Worm (Caenorhabditis elegans) whole organism, young adult: ENCODE measurements around the gene kars-1.
"Not testable (repeated sequence)": the region's sequence is repeated elsewhere in the genome, so short reads cannot be mapped to it uniquely, and the experiment has no call there.

Source experiments
- C06A6.2 ChIP-seq: fragments of 200-800 bp; sonication (Bioruptor generic); conservative IDR thresholded peaks from 2 replicates; pipeline ENCODE4 v1.3.6; 2022; ENCODE audit warnings: missing genetic modification characterization, missing compliant biosample characterization
- D2030.7 ChIP-seq: fragments of 200-800 bp; sonication (Bioruptor generic); IDR thresholded peaks from 2 replicates; pipeline ENCODE4 v1.3.6; 2022; ENCODE audit warnings: missing genetic modification reagents, missing genetic modification characterization, missing compliant biosample characterization
- F10E7.11 ChIP-seq: sonication (generic microtip); optimal IDR thresholded peaks from 2 replicates; lab custom pipeline; 2017; ENCODE audit warnings: mild to moderate bottlenecking, missing genetic modification characterization, moderate library complexity, missing compliant biosample characterization
- F33H1.4 ChIP-seq: fragments of 200-800 bp; sonication (Bioruptor generic); IDR thresholded peaks from 2 replicates; pipeline ENCODE4 v1.3.6; 2022; ENCODE audit warnings: missing genetic modification reagents, missing genetic modification characterization, missing compliant biosample characterization
- F57C9.4 ChIP-seq: sonication (generic microtip); optimal IDR thresholded peaks from 2 replicates; lab custom pipeline; 2017; ENCODE audit warnings: mild to moderate bottlenecking, missing genetic modification characterization, missing compliant biosample characterization
- attf-3 ChIP-seq: fragments of 200-800 bp; sonication (Bioruptor generic); conservative IDR thresholded peaks from 2 replicates; pipeline ENCODE4 v1.3.6; 2022; ENCODE audit warnings: missing genetic modification reagents, missing genetic modification characterization, missing compliant biosample characterization
- attf-5 ChIP-seq: fragments of 200-800 bp; sonication (Bioruptor generic); optimal IDR thresholded peaks from 2 replicates; lab custom pipeline; 2018; ENCODE audit warnings: mild to moderate bottlenecking, missing genetic modification characterization, missing compliant biosample characterization
- ceh-58 ChIP-seq: fragments of 200-800 bp; sonication (Bioruptor generic); IDR thresholded peaks from 2 replicates; pipeline ENCODE4 v1.3.6; 2022; ENCODE audit warnings: missing genetic modification characterization, missing compliant biosample characterization
- ceh-79 ChIP-seq: sonication (generic microtip); optimal IDR thresholded peaks from 2 replicates; lab custom pipeline; 2017; ENCODE audit warnings: mild to moderate bottlenecking, missing genetic modification characterization, missing compliant biosample characterization
- dpl-1 ChIP-seq: fragments of 150-350 bp; optimal IDR thresholded peaks from 2 replicates; lab custom pipeline; 2014; ENCODE audit warnings: missing biosample characterization, missing genetic modification reagents, missing genetic modification characterization
- egl-44 ChIP-seq: fragments of 200-800 bp; sonication (Bioruptor generic); IDR thresholded peaks from 2 replicates; pipeline ENCODE4 v1.3.6; 2022; ENCODE audit warnings: missing genetic modification reagents, missing genetic modification characterization, missing compliant biosample characterization
- hlh-12 ChIP-seq: sonication (generic microtip); optimal IDR thresholded peaks from 2 replicates; lab custom pipeline; 2016; ENCODE audit warnings: missing genetic modification characterization, missing compliant biosample characterization
- hmg-1.2 ChIP-seq: fragments of 200-800 bp; sonication (Bioruptor generic); IDR thresholded peaks from 2 replicates; pipeline ENCODE4 v1.3.6; 2022; ENCODE audit warnings: missing genetic modification reagents, missing genetic modification characterization, missing compliant biosample characterization
- lin-26 ChIP-seq: fragments of 200-800 bp; sonication (Bioruptor generic); IDR thresholded peaks from 2 replicates; pipeline ENCODE4 v1.3.6; 2022; ENCODE audit warnings: missing genetic modification reagents, missing genetic modification characterization, missing compliant biosample characterization
- lin-35 ChIP-seq, 3 experiments: fragments of 150-350 bp in 2 of 3; sonication (generic microtip) in 1 of 3; optimal IDR thresholded peaks; 2 replicates each; lab custom pipeline; 2014 to 2018; ENCODE audit warnings: missing biosample characterization in 3 of 3, missing genetic modification characterization in 3 of 3, missing genetic modification reagents in 3 of 3
- lsy-27 ChIP-seq: sonication (generic microtip); optimal IDR thresholded peaks from 2 replicates; lab custom pipeline; 2017; ENCODE audit warnings: missing genetic modification characterization, mild to moderate bottlenecking, missing compliant biosample characterization, antibody characterized with exemption, missing genotype, borderline replicate concordance; ENCODE audit not compliant: insufficient read depth
- madf-6 ChIP-seq: fragments of 200-800 bp; sonication (Bioruptor generic); IDR thresholded peaks from 2 replicates; pipeline ENCODE4 v1.3.6; 2022; ENCODE audit warnings: missing genetic modification reagents, missing genetic modification characterization, missing compliant biosample characterization
- madf-8 ChIP-seq: fragments of 200-800 bp; sonication (Bioruptor generic); conservative IDR thresholded peaks from 2 replicates; pipeline ENCODE4 v1.3.6; 2022; ENCODE audit warnings: missing genetic modification reagents, missing genetic modification characterization, missing compliant biosample characterization
- mel-28 ChIP-seq: sonication (generic microtip); optimal IDR thresholded peaks from 2 replicates; lab custom pipeline; 2016; ENCODE audit warnings: borderline replicate concordance, mild to moderate bottlenecking, missing genetic modification characterization, missing compliant biosample characterization
- mes-4 ChIP-seq: sonication (generic microtip); optimal IDR thresholded peaks from 2 replicates; lab custom pipeline; 2016; ENCODE audit warnings: missing genotype, missing genetic modification characterization, missing compliant biosample characterization
- nfyb-1 ChIP-seq: fragments of 200-800 bp; sonication (Bioruptor generic); IDR thresholded peaks from 2 replicates; pipeline ENCODE4 v1.3.6; 2022; ENCODE audit warnings: missing genetic modification reagents, missing genetic modification characterization, missing compliant biosample characterization
- nhr-90 ChIP-seq: sonication (generic microtip); optimal IDR thresholded peaks from 2 replicates; lab custom pipeline; 2016; ENCODE audit warnings: missing genotype, mild to moderate bottlenecking, missing genetic modification characterization, missing compliant biosample characterization
- pbrm-1 ChIP-seq: fragments of 200-800 bp; sonication (Bioruptor generic); IDR thresholded peaks from 2 replicates; pipeline ENCODE4 v1.3.6; 2022; ENCODE audit warnings: missing genetic modification reagents, missing genetic modification characterization, missing compliant biosample characterization
- rec-8 ChIP-seq, 2 experiments: sonication (generic microtip); optimal IDR thresholded peaks; 2 replicates each; lab custom pipeline; 2016; ENCODE audit warnings: mild to moderate bottlenecking in 2 of 2, missing genetic modification characterization in 2 of 2, missing genetic modification reagents in 2 of 2, missing genotype in 2 of 2, missing biosample characterization in 1 of 2, missing compliant biosample characterization in 1 of 2, moderate library complexity in 1 of 2
- rpc-1 ChIP-seq, 2 experiments: fragments of 150-350 bp in 1 of 2; sonication (generic microtip) in 1 of 2; optimal IDR thresholded peaks; 2 replicates each; lab custom pipeline; 2014 to 2018; ENCODE audit warnings: missing biosample characterization in 1 of 2, missing genetic modification characterization in 1 of 2, missing genetic modification reagents in 1 of 2, missing genotype in 1 of 2
- snpc-1.3 ChIP-seq: sonication (generic microtip); optimal IDR thresholded peaks from 2 replicates; lab custom pipeline; 2017; ENCODE audit warnings: missing genetic modification characterization, mild to moderate bottlenecking, missing compliant biosample characterization, antibody characterized with exemption, moderate library complexity, missing genotype, missing genetic modification reagents; ENCODE audit not compliant: insufficient read depth
- sptf-2 ChIP-seq: fragments of 200-800 bp; sonication (Bioruptor generic); optimal IDR thresholded peaks from 2 replicates; lab custom pipeline; 2018; ENCODE audit warnings: mild to moderate bottlenecking, missing genetic modification characterization, missing compliant biosample characterization
- tbp1 ChIP-seq: fragments of 200-800 bp; sonication (Bioruptor generic); optimal IDR thresholded peaks from 2 replicates; lab custom pipeline; 2018; ENCODE audit warnings: mild to moderate bottlenecking, missing genetic modification characterization, missing compliant biosample characterization
- zfh-2 ChIP-seq: fragments of 200-800 bp; sonication (Bioruptor generic); conservative IDR thresholded peaks from 2 replicates; pipeline ENCODE4 v1.3.6; 2022; ENCODE audit warnings: missing genetic modification reagents, missing genetic modification characterization, missing compliant biosample characterization
- ztf-22 ChIP-seq: fragments of 200-800 bp; sonication (Bioruptor generic); optimal IDR thresholded peaks from 2 replicates; lab custom pipeline; 2018; ENCODE audit warnings: mild to moderate bottlenecking, missing genetic modification characterization, moderate library complexity, missing compliant biosample characterization

Gene kars-1

DNA sequence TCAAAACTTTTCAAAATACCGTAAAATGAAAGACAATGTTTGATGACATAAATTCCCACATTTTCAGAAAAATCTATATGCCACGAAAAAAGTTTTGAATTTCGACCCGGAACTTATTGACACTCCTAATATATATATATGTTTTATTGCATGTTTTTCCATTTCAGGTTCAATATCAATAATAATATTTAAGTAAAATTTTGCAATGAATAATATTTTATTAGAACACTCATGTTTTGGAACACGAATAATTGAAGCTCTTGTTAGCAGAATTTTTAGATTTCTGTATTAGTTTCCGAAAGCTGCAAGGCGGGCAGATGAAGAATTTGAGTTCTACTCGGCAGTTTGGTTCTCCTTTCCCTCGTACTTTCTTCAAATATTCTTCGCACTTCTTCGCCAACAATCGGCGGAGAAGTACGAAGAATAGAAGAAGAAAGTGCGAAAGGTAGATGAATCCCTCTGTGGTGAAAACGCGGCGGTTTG, 21.2 kb upstream of the kars-1 start, which contains the start of gene T02G5.3:
Gene T02G5.3 (plus strand): TSS at position 51 of the 483 bp plus-strand sequence.
- TF ChIP-seq lsy-27 (tag; lab: Kevin White, UChicago) (no peak), F33H1.4 (GFP tag; lab: Robert Waterston, UW) (no peak), pbrm-1 (GFP tag; lab: Robert Waterston, UW) (no peak), nhr-90 (no peak), C06A6.2 (GFP tag; lab: Robert Waterston, UW) (no peak), tbp1 (no peak), F10E7.11 (tag; lab: Kevin White, UChicago) (no peak), hlh-12 (tag; lab: Kevin White, UChicago) (no peak), attf-3 (GFP tag; lab: Robert Waterston, UW) (no peak), snpc-1.3 (no peak), rec-8 (tag; optimal IDR thresholded peaks at IDR 0.05; lab: Kevin White, UChicago) (no peak)

DNA sequence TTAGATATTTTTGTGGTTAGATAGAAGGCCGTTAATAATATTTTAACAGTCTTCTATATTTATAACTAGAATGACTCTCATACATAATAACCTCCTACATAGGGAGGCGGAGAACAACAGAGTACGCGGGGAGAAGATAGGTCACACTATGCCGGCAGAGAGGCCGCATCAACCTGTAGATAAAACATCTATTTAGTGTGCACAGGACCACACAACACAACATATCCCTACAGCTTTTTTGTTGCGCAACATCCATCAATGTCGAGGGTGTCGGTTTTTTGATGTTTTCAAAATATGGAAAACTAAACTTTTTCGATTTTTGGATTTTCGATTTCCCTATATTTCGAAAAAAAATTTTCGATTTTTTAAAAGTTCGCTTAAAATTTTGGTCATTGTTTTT, 18.6 kb upstream of the kars-1 start:
- TF ChIP-seq lin-26: no peak
- TF ChIP-seq ztf-22 (GFP tag; lab: Kevin White, UChicago): no peak
- no peak for TF ChIP-seq D2030.7 (GFP tag; lab: Robert Waterston, UW)
- TF ChIP-seq nfyb-1: no peak
- no peak for TF ChIP-seq ceh-79 (tag; lab: Kevin White, UChicago)
- TF ChIP-seq dpl-1 (GFP tag; lab: Kevin White, UChicago): no peak
- TF ChIP-seq sptf-2: no peak
- no peak for TF ChIP-seq mel-28 (tag; lab: Kevin White, UChicago)

DNA sequence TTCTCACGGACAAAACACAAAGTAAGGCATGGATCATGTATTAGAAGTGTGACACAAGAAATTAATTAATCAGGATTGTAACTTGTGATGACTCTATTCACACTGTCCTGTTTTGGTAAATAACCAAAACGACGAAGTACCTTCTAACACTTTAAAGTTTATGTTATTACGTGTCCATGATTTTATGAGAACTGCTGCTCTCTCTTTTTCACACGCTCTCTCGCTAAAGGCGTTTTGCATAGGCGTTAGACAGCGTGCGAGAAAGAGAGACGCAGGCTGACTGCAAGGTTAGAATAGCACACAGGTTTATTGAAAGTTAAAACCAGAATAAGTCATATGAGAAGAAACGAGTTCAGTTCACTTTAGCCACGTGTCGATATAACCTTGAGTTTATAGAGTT, 17.9 kb upstream of the kars-1 start:
- TF ChIP-seq rpc-1 (optimal IDR thresholded peaks at IDR 0.05; lab: Kevin White, UChicago): no peak
- no peak for TF ChIP-seq rpc-1 (tag; optimal IDR thresholded peaks at IDR 0.05; lab: Kevin White, UChicago)
- TF ChIP-seq egl-44 (GFP tag; lab: Robert Waterston, UW): no peak
- TF ChIP-seq F57C9.4: no peak
- TF ChIP-seq mel-28 (tag; lab: Kevin White, UChicago): no peak
- TF ChIP-seq hmg-1.2 (GFP tag; lab: Robert Waterston, UW): peak; percentile 84
- no peak for TF ChIP-seq zfh-2
- TF ChIP-seq lin-35 (GFP tag; optimal IDR thresholded peaks at IDR 0.05; lab: Kevin White, UChicago): no peak

DNA sequence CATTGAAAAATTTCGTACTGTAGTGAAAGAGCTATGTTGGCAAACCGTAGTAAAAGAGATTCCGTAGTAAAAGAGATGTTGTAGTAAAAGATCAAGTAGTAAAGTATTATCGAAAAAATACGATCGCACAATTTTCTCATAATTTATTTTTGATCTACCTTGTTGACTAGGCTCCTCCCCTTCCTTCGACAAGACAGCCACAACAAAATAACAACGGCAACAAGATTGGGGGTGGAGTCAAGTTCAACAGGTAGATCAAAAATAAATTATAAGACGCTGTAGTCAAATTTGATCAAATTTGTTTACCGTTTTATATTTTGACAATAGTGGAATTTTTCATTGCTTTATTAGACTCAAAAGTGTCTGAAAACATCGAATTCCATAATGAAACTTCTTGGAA, 16.1 kb upstream of the kars-1 start:
- TF ChIP-seq madf-8 (GFP tag; lab: Robert Waterston, UW): peak; percentile 54
- peak; percentile 73 for TF ChIP-seq madf-6 (GFP tag; lab: Robert Waterston, UW)

DNA sequence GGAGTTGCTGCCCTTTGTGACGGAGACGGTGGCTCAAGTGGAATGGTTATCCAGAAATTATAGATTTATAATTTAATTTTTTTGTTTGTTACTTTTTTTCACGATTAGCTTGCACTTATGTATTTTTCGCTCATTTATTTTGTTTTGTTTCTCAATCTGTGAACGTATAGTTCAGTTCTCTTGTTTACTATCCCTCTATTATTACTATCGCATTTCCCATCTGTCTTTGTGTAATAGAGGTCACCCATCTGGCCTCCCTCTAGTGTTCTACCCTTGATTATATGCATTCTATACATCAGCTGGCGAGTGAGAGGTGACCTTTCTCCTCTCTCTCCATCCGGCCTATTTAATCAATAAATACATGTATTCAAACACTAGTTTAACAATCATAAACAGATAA, 11.8 kb upstream of the kars-1 start, which contains the start of the genes T02G5.14 and T02G5.15:
Gene T02G5.14 (plus strand): TSS at position 301 of the 400 bp plus-strand sequence.
Gene T02G5.15 (plus strand): TSS at position 301 of the 400 bp plus-strand sequence.
- not testable (repeated sequence) for TF ChIP-seq mes-4 (tag; lab: Kevin White, UChicago); ceh-58; attf-5 (GFP tag; lab: Kevin White, UChicago)
